Worm (Caenorhabditis elegans) whole organism, late embryonic: ENCODE measurements around the gene F21C10.4.

ENCODE experiments used
- F13H6.1 ChIP-seq: sonication (generic microtip); optimal IDR thresholded peaks from 2 replicates; lab custom pipeline; 2016; ENCODE audit warnings: missing genetic modification characterization, missing compliant biosample characterization
- ama-1 ChIP-seq: fragments of 150-350 bp; optimal IDR thresholded peaks from 2 replicates; lab custom pipeline; 2014
- ceh-19 ChIP-seq: fragments of 200-800 bp; sonication (Bioruptor generic); optimal IDR thresholded peaks from 2 replicates; lab custom pipeline; 2018; ENCODE audit warnings: mild to moderate bottlenecking, missing genetic modification characterization, missing compliant biosample characterization
- ceh-30 ChIP-seq: fragments of 150-350 bp; optimal IDR thresholded peaks from 2 replicates; lab custom pipeline; 2014; ENCODE audit warnings: missing biosample characterization, missing genetic modification characterization
- madf-2 ChIP-seq: sonication (generic microtip); optimal IDR thresholded peaks from 2 replicates; lab custom pipeline; 2017; ENCODE audit warnings: missing genetic modification characterization, missing compliant biosample characterization
- nfya-1 ChIP-seq: sonication (generic microtip); optimal IDR thresholded peaks from 2 replicates; lab custom pipeline; 2017; ENCODE audit warnings: missing genetic modification characterization, mild to moderate bottlenecking, missing compliant biosample characterization, antibody characterized with exemption, moderate library complexity
- nhr-11 ChIP-seq: fragments of 150-350 bp; optimal IDR thresholded peaks from 2 replicates; lab custom pipeline; 2014; ENCODE audit warnings: missing biosample characterization, missing genetic modification characterization
- odd-2 ChIP-seq: sonication (generic microtip); optimal IDR thresholded peaks from 2 replicates; lab custom pipeline; 2017; ENCODE audit warnings: antibody characterized with exemption, mild to moderate bottlenecking, missing genetic modification characterization, missing compliant biosample characterization
- pag-3 ChIP-seq: sonication (generic microtip); optimal IDR thresholded peaks from 2 replicates; lab custom pipeline; 2016; ENCODE audit warnings: missing compliant biosample characterization, missing genetic modification characterization, borderline replicate concordance
- ref-2 ChIP-seq: sonication (generic microtip); optimal IDR thresholded peaks from 2 replicates; lab custom pipeline; 2016; ENCODE audit warnings: missing genetic modification characterization, missing compliant biosample characterization
- sox-2 ChIP-seq: fragments of 200-800 bp; sonication (Bioruptor generic); IDR thresholded peaks from 2 replicates; pipeline ENCODE4 v1.3.6; 2022; ENCODE audit warnings: missing genetic modification reagents, missing genetic modification characterization, missing compliant biosample characterization
- tbx-2 ChIP-seq: sonication (generic microtip); optimal IDR thresholded peaks from 2 replicates; lab custom pipeline; 2016; ENCODE audit warnings: missing genetic modification characterization, missing compliant biosample characterization
- unc-86 ChIP-seq: sonication (generic microtip); optimal IDR thresholded peaks from 2 replicates; lab custom pipeline; 2016; ENCODE audit warnings: missing genetic modification characterization, missing compliant biosample characterization

DNA sequence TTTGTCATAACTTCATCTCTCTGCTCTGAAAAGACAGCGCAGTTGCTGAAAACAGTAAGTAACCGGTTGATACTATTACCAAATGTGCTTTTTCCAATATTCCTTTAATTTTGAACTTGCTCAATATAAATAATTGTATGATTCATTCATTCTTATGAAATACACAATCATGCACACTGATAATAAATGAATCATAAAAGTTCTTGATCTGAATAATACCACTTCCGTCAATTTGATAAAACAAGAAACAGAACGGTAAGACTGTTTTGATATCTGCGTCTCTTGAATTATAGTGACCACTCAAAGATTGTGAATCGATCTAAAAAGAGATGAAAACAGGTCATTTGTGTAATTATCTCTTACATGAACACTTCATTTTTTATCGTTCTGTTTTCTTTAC, at the start of gene F21C10.4:
- no peak for TF ChIP-seq F13H6.1 (tag; lab: Kevin White, UChicago)
- TF ChIP-seq pag-3: no peak
- no peak for TF ChIP-seq ref-2 (tag; lab: Kevin White, UChicago)
- TF ChIP-seq nhr-11 (tag; lab: Kevin White, UChicago): no peak
- no peak for TF ChIP-seq sox-2 (GFP tag; lab: Robert Waterston, UW)
- TF ChIP-seq ama-1: no peak
- TF ChIP-seq unc-86 (tag; lab: Kevin White, UChicago): no peak
- no peak for TF ChIP-seq odd-2 (tag; lab: Kevin White, UChicago)
- no peak for TF ChIP-seq ceh-19 (GFP tag; lab: Kevin White, UChicago)
- no peak for TF ChIP-seq ceh-30 (tag; lab: Kevin White, UChicago)
- no peak for TF ChIP-seq nfya-1 (tag; lab: Kevin White, UChicago)
- no peak for TF ChIP-seq tbx-2
- no peak for TF ChIP-seq madf-2
